Fruit fly (Drosophila melanogaster): ENCODE measurements around the gene TBC1D5.

The TBC1D5 gene

DNA sequence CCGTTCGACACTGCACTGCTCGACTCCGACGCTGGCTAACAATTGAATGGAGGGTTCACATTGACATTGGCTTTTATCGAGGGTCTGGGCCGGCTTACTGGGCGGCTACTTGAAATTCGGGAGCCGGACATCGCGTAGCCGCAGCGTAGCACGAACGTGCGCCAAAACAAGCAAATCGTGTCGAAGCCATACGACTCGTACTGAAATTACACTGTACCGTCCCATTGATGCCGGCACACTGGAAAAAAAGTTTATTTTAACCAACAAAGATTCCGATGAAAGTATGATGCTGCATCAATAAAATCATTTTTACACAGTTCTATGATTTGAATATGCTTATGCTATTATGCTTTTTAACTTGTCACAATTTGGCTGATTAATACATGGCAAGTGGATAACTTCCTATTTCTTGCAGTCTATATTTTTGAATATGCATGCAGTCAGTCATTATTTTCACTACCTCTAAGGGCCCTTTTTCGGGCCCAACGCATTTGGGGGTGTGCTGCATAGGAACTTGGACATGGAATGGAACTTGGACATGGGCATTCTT, 17.0 kb upstream of the TBC1D5 start, which contains the start of gene apn (continued):
- TF ChIP-seq Hsf (GFP tag; optimal IDR thresholded peaks at IDR 0.05) (no peak), CG10209 (GFP tag; optimal IDR thresholded peaks at IDR 0.05) (peak; percentile 11), nmo (GFP tag; optimal IDR thresholded peaks at IDR 0.05) (peak; percentile 4), Tbp (GFP tag; optimal IDR thresholded peaks at IDR 0.05) (no peak), CG33213 (GFP tag; optimal IDR thresholded peaks at IDR 0.05) (no peak), Fer1 (GFP tag; optimal IDR thresholded peaks at IDR 0.05) (no peak), Oaz (GFP tag; IDR thresholded peaks at IDR 0.05) (no peak), CG11723 (GFP tag; optimal IDR thresholded peaks at IDR 0.05) (no peak), CG17328 (GFP tag; IDR thresholded peaks at IDR 0.05) (peak; percentile 65; the same call in 1 of the 2 replicates), slbo (GFP tag; IDR thresholded peaks at IDR 0.05) (0 out of 2 replicates have a peak, but pooled peaks have one; percentile 3), CG2889 (GFP tag; IDR thresholded peaks at IDR 0.05) (no peak), CG15601 (tag; optimal IDR thresholded peaks at IDR 0.05) (no peak), Sox102F (GFP tag; optimal IDR thresholded peaks at IDR 0.05) (peak; percentile 55), CG7987 (GFP tag; optimal IDR thresholded peaks at IDR 0.05) (no peak), dati (GFP tag; IDR thresholded peaks at IDR 0.05) (no peak)

dm6 chr3R:13286118-13286579, 14.3 kb upstream of the TBC1D5 start, which contains the start of gene CG15888:
CG15888 (minus strand) TSS chr3R:13286529.
- TF ChIP-seq CG9437 (GFP tag; optimal IDR thresholded peaks at IDR 0.05): no peak
- TF ChIP-seq CG6813 (GFP tag; optimal IDR thresholded peaks at IDR 0.05): no peak
- TF ChIP-seq zf30C (GFP tag; optimal IDR thresholded peaks at IDR 0.05): peak; percentile 11
- no peak for TF ChIP-seq CG9727 (GFP tag; optimal IDR thresholded peaks at IDR 0.05)
- peak; percentile 59 for TF ChIP-seq Ets65A (GFP tag)
- TF ChIP-seq Mad (GFP tag; optimal IDR thresholded peaks at IDR 0.05): no peak
- no peak for TF ChIP-seq unpg (GFP tag; optimal IDR thresholded peaks at IDR 0.05)
- TF ChIP-seq insv (GFP tag; optimal IDR thresholded peaks at IDR 0.05): peak in 1 of 2 experiments; percentile 85

DNA sequence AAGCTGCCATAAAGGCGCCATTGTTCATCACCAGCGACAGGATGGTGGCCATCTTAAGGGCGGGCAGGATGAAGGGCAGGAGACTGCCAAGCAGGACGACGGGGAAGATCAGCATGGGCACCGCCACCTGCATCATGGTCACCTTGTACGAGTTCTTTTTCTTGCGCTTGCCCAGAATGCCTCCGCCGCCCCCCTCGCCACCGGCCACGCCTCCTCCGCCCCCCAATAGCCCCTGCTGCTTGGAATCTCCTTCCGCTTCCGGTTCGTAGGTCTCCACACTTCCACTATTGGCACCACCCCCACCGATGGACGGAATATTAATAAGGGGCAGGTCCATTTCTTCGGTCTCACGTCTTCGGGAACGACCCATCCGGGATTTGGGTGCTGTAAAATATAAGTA, 13.3 kb upstream of the TBC1D5 start:
- TF ChIP-seq al (GFP tag; IDR thresholded peaks at IDR 0.05) (0 out of 2 replicates have a peak, but pooled peaks have one; percentile 7), caup (GFP tag; optimal IDR thresholded peaks at IDR 0.05; ENCODE audit: severe bottlenecking) (no peak), usp (GFP tag; optimal IDR thresholded peaks at IDR 0.05) (no peak), yki (optimal IDR thresholded peaks at IDR 0.05) (no peak), CG8944 (GFP tag; optimal IDR thresholded peaks at IDR 0.05) (no peak), Hr39 (optimal IDR thresholded peaks at IDR 0.05) (peak; percentile 50), CG17802 (tag; optimal IDR thresholded peaks at IDR 0.05) (no peak), crol (GFP tag; IDR thresholded peaks at IDR 0.05) (0 out of 2 replicates have a peak, but pooled peaks have one; percentile 21), Mrtf (GFP tag; IDR thresholded peaks at IDR 0.05) (0 out of 3 replicates have a peak, but pooled peaks have one; percentile 36), Rfx (GFP tag; IDR thresholded peaks at IDR 0.05) (no peak), NC2α (GFP tag; optimal IDR thresholded peaks at IDR 0.05) (no peak)

dm6 chr3R:13279419-13279818, 7.6 kb upstream of the TBC1D5 start, which contains the start of gene CG8630:
CG8630 (plus strand) TSS chr3R:13279721.
- TF ChIP-seq tll (GFP tag; optimal IDR thresholded peaks at IDR 0.05): no peak
- TF ChIP-seq CG8388 (GFP tag; optimal IDR thresholded peaks at IDR 0.05): peak; percentile 36
- TF ChIP-seq CG6854 (GFP tag; optimal IDR thresholded peaks at IDR 0.05): no peak
- no peak for TF ChIP-seq vnd (GFP tag; IDR thresholded peaks at IDR 0.05; ENCODE audit: partially characterized antibody)
- peak; percentile 40; the same call in 1 of the 2 replicates for TF ChIP-seq Adf1 (GFP tag; IDR thresholded peaks at IDR 0.05)
- no peak for TF ChIP-seq CG1792 (GFP tag; optimal IDR thresholded peaks at IDR 0.05)
- peak; percentile 32 for TF ChIP-seq CG12769 (tag; optimal IDR thresholded peaks at IDR 0.05)
- TF ChIP-seq Blimp-1 (GFP tag; optimal IDR thresholded peaks at IDR 0.05): peak; percentile 52
- no peak for TF ChIP-seq inv (GFP tag; IDR thresholded peaks at IDR 0.05; ENCODE audit: partially characterized antibody)
- no peak for TF ChIP-seq CG6272 (GFP tag; IDR thresholded peaks at IDR 0.05)
- no peak for TF ChIP-seq D19B (GFP tag; optimal IDR thresholded peaks at IDR 0.05)
- TF ChIP-seq gfzf (GFP tag; optimal IDR thresholded peaks at IDR 0.05): no peak
- peak; percentile 100 for TF ChIP-seq CG13894 (tag; optimal IDR thresholded peaks at IDR 0.05)
- no peak for TF ChIP-seq lola (GFP tag; optimal IDR thresholded peaks at IDR 0.05)

Measured in whole organism, embryonic.